Worm (Caenorhabditis elegans) whole organism, L4 larva: ENCODE data around the gene spdl-1.

ENCODE experiments used
- F10B5.3 ChIP-seq: sonication (generic microtip); optimal IDR thresholded peaks from 2 replicates; lab custom pipeline; 2016; ENCODE audit warnings: mild to moderate bottlenecking, missing genetic modification characterization, missing compliant biosample characterization
- F37D6.2 ChIP-seq: sonication (generic microtip); optimal IDR thresholded peaks from 2 replicates; lab custom pipeline; 2016; ENCODE audit warnings: mild to moderate bottlenecking, missing genetic modification characterization, missing compliant biosample characterization
- F49E8.2 ChIP-seq: sonication (generic microtip); optimal IDR thresholded peaks from 2 replicates; lab custom pipeline; 2016; ENCODE audit warnings: missing compliant biosample characterization, mild to moderate bottlenecking, missing genetic modification characterization, borderline replicate concordance
- Y48G9A.11 ChIP-seq: fragments of 200-800 bp; sonication (Bioruptor generic); IDR thresholded peaks from 2 replicates; pipeline ENCODE4 v1.3.6; 2022; ENCODE audit warnings: missing genetic modification reagents, missing genetic modification characterization, missing compliant biosample characterization
- Y5F2A.4 ChIP-seq: fragments of 200-800 bp; sonication (Bioruptor generic); optimal IDR thresholded peaks from 2 replicates; lab custom pipeline; 2018; ENCODE audit warnings: mild to moderate bottlenecking, missing genetic modification characterization, missing compliant biosample characterization
- ZK546.5 ChIP-seq, 2 experiments: sonication (generic microtip); optimal IDR thresholded peaks; 2 replicates each; lab custom pipeline; 2017; ENCODE audit warnings: missing biosample characterization in 2 of 2, missing genetic modification characterization in 2 of 2
- ama-1 ChIP-seq: fragments of 150-350 bp; optimal IDR thresholded peaks from 2 replicates; lab custom pipeline; 2014; ENCODE audit warnings: inconsistent platforms, mixed read lengths
- attf-4 ChIP-seq: sonication (generic microtip); optimal IDR thresholded peaks from 3 replicates; lab custom pipeline; 2017; ENCODE audit warnings: missing biosample characterization, missing genetic modification characterization
- ceh-44 ChIP-seq: fragments of 200-800 bp; sonication (Bioruptor generic); IDR thresholded peaks from 2 replicates; pipeline ENCODE4 v1.3.6; 2022; ENCODE audit warnings: missing genetic modification reagents, missing genetic modification characterization, missing compliant biosample characterization
- ceh-62 ChIP-seq: sonication (generic microtip); optimal IDR thresholded peaks from 2 replicates; lab custom pipeline; 2017; ENCODE audit warnings: missing biosample characterization, missing genetic modification characterization
- ctbp-1 ChIP-seq: fragments of 200-800 bp; sonication (Bioruptor generic); IDR thresholded peaks from 2 replicates; pipeline ENCODE4 v1.3.6; 2022; ENCODE audit warnings: missing genetic modification reagents, missing genetic modification characterization, missing compliant biosample characterization
- daf-12 ChIP-seq: fragments of 150-350 bp; optimal IDR thresholded peaks from 2 replicates; lab custom pipeline; 2014; ENCODE audit warnings: missing biosample characterization, missing genetic modification reagents, missing genetic modification characterization
- daf-16 ChIP-seq, 3 experiments: sonication (generic microtip); optimal IDR thresholded peaks; 2 replicates each; lab custom pipeline; 2016 to 2017; ENCODE audit warnings: missing genetic modification characterization in 3 of 3, missing genetic modification reagents in 3 of 3, mild to moderate bottlenecking in 2 of 3, missing compliant biosample characterization in 2 of 3, missing biosample characterization in 1 of 3, moderate library complexity in 1 of 3
- daf-8 ChIP-seq: fragments of 200-800 bp; sonication (Bioruptor generic); IDR thresholded peaks from 2 replicates; pipeline ENCODE4 v1.3.6; 2022; ENCODE audit warnings: missing genetic modification characterization, missing compliant biosample characterization
- dmd-8 ChIP-seq: fragments of 200-800 bp; sonication (Bioruptor generic); IDR thresholded peaks from 2 replicates; pipeline ENCODE4 v1.3.6; 2022; ENCODE audit warnings: missing genetic modification characterization, missing compliant biosample characterization
- dpl-1 ChIP-seq: fragments of 150-350 bp; optimal IDR thresholded peaks from 2 replicates; lab custom pipeline; 2014; ENCODE audit warnings: missing biosample characterization, missing genetic modification reagents, missing genetic modification characterization
- fos-1 ChIP-seq: fragments of 150-350 bp; optimal IDR thresholded peaks from 2 replicates; lab custom pipeline; 2014; ENCODE audit warnings: missing biosample characterization, missing genetic modification characterization
- gei-8 ChIP-seq: fragments of 200-800 bp; sonication (Bioruptor generic); optimal IDR thresholded peaks from 2 replicates; lab custom pipeline; 2018; ENCODE audit warnings: mild to moderate bottlenecking, missing genetic modification characterization, missing compliant biosample characterization
- hlh-30 ChIP-seq: sonication (generic microtip); optimal IDR thresholded peaks from 2 replicates; lab custom pipeline; 2017; ENCODE audit warnings: antibody characterized with exemption, mild to moderate bottlenecking, missing genetic modification characterization, missing compliant biosample characterization; ENCODE audit not compliant: insufficient read depth
- hmg-1.1 ChIP-seq: fragments of 200-800 bp; sonication (Bioruptor generic); IDR thresholded peaks from 2 replicates; pipeline ENCODE4 v1.3.6; 2022; ENCODE audit warnings: missing genetic modification reagents, missing genetic modification characterization, missing compliant biosample characterization
- jun-1 ChIP-seq: fragments of 150-350 bp; optimal IDR thresholded peaks from 2 replicates; lab custom pipeline; 2014; ENCODE audit warnings: missing biosample characterization, missing genetic modification reagents, missing genetic modification characterization
- lin-13 ChIP-seq: fragments of 150-350 bp; optimal IDR thresholded peaks from 2 replicates; lab custom pipeline; 2014; ENCODE audit warnings: missing biosample characterization, missing genetic modification reagents, missing genetic modification characterization
- lin-15B ChIP-seq: fragments of 150-350 bp; sonication (generic microtip); optimal IDR thresholded peaks from 3 replicates; lab custom pipeline; 2014; ENCODE audit warnings: missing biosample characterization, missing genetic modification characterization
- lin-29 ChIP-seq: fragments of 200-800 bp; sonication (Bioruptor generic); IDR thresholded peaks from 2 replicates; pipeline ENCODE4 v1.3.6; 2022; ENCODE audit warnings: missing genetic modification reagents, missing genetic modification characterization, missing compliant biosample characterization
- lin-38 ChIP-seq: fragments of 200-800 bp; sonication (Bioruptor generic); IDR thresholded peaks from 2 replicates; pipeline ENCODE4 v1.3.6; 2022; ENCODE audit warnings: missing genetic modification reagents, missing genetic modification characterization, missing compliant biosample characterization
- lin-39 ChIP-seq: fragments of 150-350 bp; optimal IDR thresholded peaks from 2 replicates; lab custom pipeline; 2014; ENCODE audit warnings: missing biosample characterization, missing genetic modification reagents, missing genetic modification characterization
- lsy-2 ChIP-seq, 2 experiments: fragments of 150-350 bp in 1 of 2; sonication (generic microtip) in 1 of 2; optimal IDR thresholded peaks; 2 replicates each; lab custom pipeline; 2014 to 2017; ENCODE audit warnings: missing biosample characterization in 2 of 2, missing genetic modification characterization in 2 of 2
- madf-9 ChIP-seq: fragments of 200-800 bp; sonication (Bioruptor generic); conservative IDR thresholded peaks from 2 replicates; pipeline ENCODE4 v1.3.6; 2022; ENCODE audit warnings: missing genetic modification reagents, missing genetic modification characterization, missing compliant biosample characterization
- mdl-1 ChIP-seq, 2 experiments: fragments of 150-350 bp in 1 of 2; sonication (generic microtip) in 1 of 2; optimal IDR thresholded peaks; 2 replicates each; lab custom pipeline; 2014 to 2017; ENCODE audit warnings: missing biosample characterization in 2 of 2, missing genetic modification characterization in 2 of 2
- mdt-29 ChIP-seq: fragments of 200-800 bp; sonication (Bioruptor generic); IDR thresholded peaks from 2 replicates; pipeline ENCODE4 v1.3.6; 2022; ENCODE audit warnings: missing genetic modification reagents, missing genetic modification characterization, missing compliant biosample characterization
- mep-1 ChIP-seq: fragments of 150-350 bp; sonication (generic microtip); optimal IDR thresholded peaks from 3 replicates; lab custom pipeline; 2014; ENCODE audit warnings: missing biosample characterization, missing genetic modification characterization
- mes-2 ChIP-seq: sonication (generic microtip); optimal IDR thresholded peaks from 2 replicates; lab custom pipeline; 2016; ENCODE audit warnings: missing genotype, mild to moderate bottlenecking, missing genetic modification characterization, missing compliant biosample characterization; ENCODE audit not compliant: poor library complexity, severe bottlenecking
- nhr-10 ChIP-seq: fragments of 150-350 bp; optimal IDR thresholded peaks from 2 replicates; lab custom pipeline; 2014; ENCODE audit warnings: missing biosample characterization, missing genetic modification characterization
- nhr-102 ChIP-seq: sonication (generic microtip); optimal IDR thresholded peaks from 2 replicates; lab custom pipeline; 2016; ENCODE audit warnings: mild to moderate bottlenecking, missing genetic modification characterization, moderate library complexity, missing compliant biosample characterization
- nhr-11 ChIP-seq: fragments of 150-350 bp; optimal IDR thresholded peaks from 2 replicates; lab custom pipeline; 2014; ENCODE audit warnings: missing biosample characterization, missing genetic modification characterization
- nhr-237 ChIP-seq: sonication (generic microtip); optimal IDR thresholded peaks from 2 replicates; lab custom pipeline; 2017; ENCODE audit warnings: missing biosample characterization, missing genetic modification characterization
- nhr-25 ChIP-seq: sonication (generic microtip); optimal IDR thresholded peaks from 2 replicates; lab custom pipeline; 2017; ENCODE audit warnings: missing genetic modification characterization, mild to moderate bottlenecking, missing compliant biosample characterization, antibody characterized with exemption, moderate library complexity, borderline replicate concordance; ENCODE audit not compliant: insufficient read depth
- nhr-42 ChIP-seq: fragments of 200-800 bp; sonication (Bioruptor generic); IDR thresholded peaks from 2 replicates; pipeline ENCODE4 v1.3.6; 2022; ENCODE audit warnings: missing genetic modification characterization, missing compliant biosample characterization
- nhr-77 ChIP-seq: fragments of 150-350 bp; optimal IDR thresholded peaks from 2 replicates; lab custom pipeline; 2014; ENCODE audit warnings: missing biosample characterization, missing genetic modification characterization
- php-3 ChIP-seq: fragments of 200-800 bp; sonication (Bioruptor generic); IDR thresholded peaks from 2 replicates; pipeline ENCODE4 v1.3.6; 2022; ENCODE audit warnings: missing genetic modification reagents, missing genetic modification characterization, missing compliant biosample characterization
- sdz-12 ChIP-seq: fragments of 200-800 bp; sonication (Bioruptor generic); optimal IDR thresholded peaks from 2 replicates; lab custom pipeline; 2018; ENCODE audit warnings: mild to moderate bottlenecking, missing genetic modification characterization, missing compliant biosample characterization
- skn-1 ChIP-seq: fragments of 150-350 bp; optimal IDR thresholded peaks from 2 replicates; lab custom pipeline; 2014; ENCODE audit warnings: missing biosample characterization, missing genetic modification characterization
- snpc-1.2 ChIP-seq: fragments of 200-800 bp; sonication (Bioruptor generic); IDR thresholded peaks from 2 replicates; pipeline ENCODE4 v1.3.6; 2022; ENCODE audit warnings: missing genetic modification reagents, missing genetic modification characterization, missing compliant biosample characterization
- snpc-4 ChIP-seq: fragments of 150-350 bp; optimal IDR thresholded peaks from 2 replicates; lab custom pipeline; 2014; ENCODE audit warnings: missing biosample characterization, missing genetic modification characterization
- spr-1 ChIP-seq: sonication (generic microtip); optimal IDR thresholded peaks from 2 replicates; lab custom pipeline; 2016; ENCODE audit warnings: mild to moderate bottlenecking, missing genetic modification characterization, missing compliant biosample characterization
- spr-3 ChIP-seq: fragments of 200-800 bp; sonication (Bioruptor generic); optimal IDR thresholded peaks from 2 replicates; lab custom pipeline; 2018; ENCODE audit warnings: mild to moderate bottlenecking, missing genetic modification characterization, missing compliant biosample characterization
- tra-1 ChIP-seq: fragments of 200-800 bp; sonication (Bioruptor generic); IDR thresholded peaks from 2 replicates; pipeline ENCODE4 v1.3.6; 2022; ENCODE audit warnings: missing genetic modification reagents, missing genetic modification characterization, missing compliant biosample characterization
- vab-7 ChIP-seq: fragments of 200-800 bp; sonication (Bioruptor generic); IDR thresholded peaks from 2 replicates; pipeline ENCODE4 v1.3.6; 2022; ENCODE audit warnings: missing genetic modification reagents, missing genetic modification characterization, missing compliant biosample characterization
- zag-1 ChIP-seq: fragments of 150-350 bp; optimal IDR thresholded peaks from 2 replicates; lab custom pipeline; 2014; ENCODE audit warnings: missing biosample characterization, missing genetic modification characterization
- zfp-3 ChIP-seq: fragments of 200-800 bp; sonication (Bioruptor generic); conservative IDR thresholded peaks from 2 replicates; pipeline ENCODE4 v1.3.6; 2022; ENCODE audit warnings: missing genetic modification reagents, missing genetic modification characterization, missing compliant biosample characterization
- zip-11 ChIP-seq: fragments of 200-800 bp; sonication (Bioruptor generic); IDR thresholded peaks from 2 replicates; pipeline ENCODE4 v1.3.6; 2022; ENCODE audit warnings: missing genetic modification characterization, missing compliant biosample characterization
- zip-2 ChIP-seq: fragments of 150-350 bp; optimal IDR thresholded peaks from 2 replicates; lab custom pipeline; 2014; ENCODE audit warnings: missing biosample characterization, missing genetic modification characterization

spdl-1 gene

DNA sequence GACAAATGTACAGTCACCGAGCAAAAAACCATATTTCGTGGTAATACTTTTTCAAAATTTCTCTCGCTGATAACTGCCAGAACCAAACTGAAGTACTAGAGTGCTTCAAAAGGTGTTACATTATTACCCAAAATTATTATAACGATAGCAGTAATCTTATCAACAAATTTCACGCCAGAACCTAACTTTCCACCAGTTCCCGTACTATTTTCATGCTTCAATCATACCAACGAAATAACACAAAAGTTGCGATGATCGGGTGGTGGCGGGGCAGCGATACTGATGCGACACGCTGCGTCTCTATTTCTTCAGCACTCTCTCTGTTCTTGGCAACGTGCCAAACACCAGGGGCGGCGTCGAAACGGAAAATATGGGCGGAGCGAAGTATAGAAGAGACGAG, 27.6 kb downstream of the spdl-1 start (continued):
- no peak for TF ChIP-seq daf-8 (GFP tag; lab: Robert Waterston, UW)
- TF ChIP-seq spr-3 (GFP tag; lab: Kevin White, UChicago) = no peak
- TF ChIP-seq madf-9 (GFP tag; lab: Robert Waterston, UW) = 0 out of 2 replicates have a peak, but pooled peaks have one; percentile 13
- peak; percentile 23 for TF ChIP-seq mep-1 (tag; lab: Kevin White, UChicago)
- peak; percentile 16 for TF ChIP-seq nhr-102
- no peak for TF ChIP-seq Y5F2A.4 (GFP tag; lab: Kevin White, UChicago)
- TF ChIP-seq daf-12 (tag; lab: Kevin White, UChicago) = no peak
- TF ChIP-seq hmg-1.1 (GFP tag; lab: Robert Waterston, UW) = no peak
- no peak for TF ChIP-seq hlh-30 (tag; lab: Kevin White, UChicago)
- no peak for TF ChIP-seq lin-15B (tag; lab: Kevin White, UChicago)
- TF ChIP-seq jun-1 (tag; lab: Kevin White, UChicago) = peak; percentile 22
- no peak for TF ChIP-seq nhr-25 (tag; lab: Kevin White, UChicago)
- TF ChIP-seq snpc-1.2 (GFP tag; lab: Robert Waterston, UW) = no peak
- TF ChIP-seq nhr-42 (GFP tag; lab: Robert Waterston, UW) = no peak
- TF ChIP-seq tra-1 = peak; percentile 84; the same call in 1 of the 2 replicates
- TF ChIP-seq zfp-3 (GFP tag; lab: Robert Waterston, UW) = no peak
- TF ChIP-seq dmd-8 (GFP tag; lab: Robert Waterston, UW) = no peak
- TF ChIP-seq snpc-4 (tag; lab: Kevin White, UChicago) = no peak
- TF ChIP-seq nhr-237 = no peak
- TF ChIP-seq zip-2 (tag; lab: Kevin White, UChicago) = no peak
- TF ChIP-seq mdl-1 (tag; optimal IDR thresholded peaks at IDR 0.05; lab: Kevin White, UChicago) = peak in 1 of 2 experiments; percentile 31
- TF ChIP-seq lin-13 (GFP tag; lab: Kevin White, UChicago) = no peak
- TF ChIP-seq gei-8 (GFP tag; lab: Kevin White, UChicago) = no peak
- TF ChIP-seq php-3 (GFP tag; lab: Robert Waterston, UW) = peak; percentile 72; the same call in 1 of the 2 replicates
- TF ChIP-seq ceh-44 (GFP tag; lab: Robert Waterston, UW) = no peak
- no peak for TF ChIP-seq ceh-62 (tag; lab: Kevin White, UChicago)
- no peak for TF ChIP-seq lin-29 (GFP tag; lab: Robert Waterston, UW)
- no peak for TF ChIP-seq F10B5.3
- no peak for TF ChIP-seq nhr-11 (tag; lab: Kevin White, UChicago)
- TF ChIP-seq nhr-77 (tag; lab: Kevin White, UChicago) = peak; percentile 33
- no peak for TF ChIP-seq nhr-10 (tag; lab: Kevin White, UChicago)
- no peak for TF ChIP-seq F49E8.2 (tag; lab: Kevin White, UChicago)
- no peak for TF ChIP-seq lsy-2 (tag; optimal IDR thresholded peaks at IDR 0.05; lab: Kevin White, UChicago)
- no peak for TF ChIP-seq zip-11 (GFP tag; lab: Robert Waterston, UW)
- peak in 1 of 2 experiments; percentile 27 for TF ChIP-seq daf-16 (GFP tag; optimal IDR thresholded peaks at IDR 0.05; lab: Kevin White, UChicago)
- TF ChIP-seq daf-16 (tag; optimal IDR thresholded peaks at IDR 0.05; lab: Kevin White, UChicago) = peak; percentile 42
- no peak for TF ChIP-seq lin-39 (tag; lab: Kevin White, UChicago)
- no peak for TF ChIP-seq ZK546.5 (tag; optimal IDR thresholded peaks at IDR 0.05; lab: Kevin White, UChicago)
- peak; percentile 17 for TF ChIP-seq mes-2 (tag; lab: Kevin White, UChicago)
- TF ChIP-seq spr-1 (tag; lab: Kevin White, UChicago) = no peak
- no peak for TF ChIP-seq lin-38 (GFP tag; lab: Robert Waterston, UW)
- no peak for TF ChIP-seq vab-7 (GFP tag; lab: Robert Waterston, UW)
- no peak for TF ChIP-seq F37D6.2
- no peak for TF ChIP-seq mdt-29
- TF ChIP-seq attf-4 (tag; lab: Kevin White, UChicago) = no peak
- TF ChIP-seq Y48G9A.11 (GFP tag; lab: Robert Waterston, UW) = no peak
- TF ChIP-seq skn-1 (tag; lab: Kevin White, UChicago) = no peak
- TF ChIP-seq fos-1 (tag; lab: Kevin White, UChicago) = no peak
- no peak for TF ChIP-seq sdz-12 (GFP tag; lab: Kevin White, UChicago)
- no peak for TF ChIP-seq zag-1 (tag; lab: Kevin White, UChicago)
- TF ChIP-seq ctbp-1 (GFP tag; lab: Robert Waterston, UW) = no peak
- no peak for TF ChIP-seq dpl-1 (GFP tag; lab: Kevin White, UChicago)
- TF ChIP-seq ama-1 (lab: Kevin White, UChicago) = no peak
